Worm (Caenorhabditis elegans) whole organism, late embryonic: ENCODE measurements around the gene srh-290.

Source experiments
- T23F11.4 ChIP-seq: fragments of 200-800 bp; sonication (Bioruptor generic); optimal IDR thresholded peaks from 2 replicates; lab custom pipeline; 2018; ENCODE audit warnings: mild to moderate bottlenecking, missing genetic modification characterization, missing compliant biosample characterization
- ceh-9 ChIP-seq: sonication (generic microtip); optimal IDR thresholded peaks from 2 replicates; lab custom pipeline; 2016; ENCODE audit warnings: mild to moderate bottlenecking, missing genetic modification characterization, inconsistent platforms, missing compliant biosample characterization
- lim-6 ChIP-seq: sonication (generic microtip); optimal IDR thresholded peaks from 2 replicates; lab custom pipeline; 2016; ENCODE audit warnings: missing genetic modification characterization, missing compliant biosample characterization
- nhr-232 ChIP-seq: sonication (generic microtip); optimal IDR thresholded peaks from 2 replicates; lab custom pipeline; 2016; ENCODE audit warnings: missing genetic modification characterization, missing compliant biosample characterization
- odd-2 ChIP-seq: sonication (generic microtip); optimal IDR thresholded peaks from 2 replicates; lab custom pipeline; 2017; ENCODE audit warnings: antibody characterized with exemption, mild to moderate bottlenecking, missing genetic modification characterization, missing compliant biosample characterization
- pag-3 ChIP-seq: sonication (generic microtip); optimal IDR thresholded peaks from 2 replicates; lab custom pipeline; 2016; ENCODE audit warnings: missing compliant biosample characterization, missing genetic modification characterization, borderline replicate concordance
- pha-4 ChIP-seq: fragments of 150-350 bp; optimal IDR thresholded peaks from 2 replicates; lab custom pipeline; 2018; ENCODE audit warnings: missing biosample characterization, missing genetic modification reagents, missing genetic modification characterization
- ref-2 ChIP-seq: sonication (generic microtip); optimal IDR thresholded peaks from 2 replicates; lab custom pipeline; 2016; ENCODE audit warnings: missing genetic modification characterization, missing compliant biosample characterization
- rnt-1 ChIP-seq: sonication (generic microtip); optimal IDR thresholded peaks from 2 replicates; lab custom pipeline; 2016; ENCODE audit warnings: missing genetic modification characterization, missing compliant biosample characterization

DNA sequence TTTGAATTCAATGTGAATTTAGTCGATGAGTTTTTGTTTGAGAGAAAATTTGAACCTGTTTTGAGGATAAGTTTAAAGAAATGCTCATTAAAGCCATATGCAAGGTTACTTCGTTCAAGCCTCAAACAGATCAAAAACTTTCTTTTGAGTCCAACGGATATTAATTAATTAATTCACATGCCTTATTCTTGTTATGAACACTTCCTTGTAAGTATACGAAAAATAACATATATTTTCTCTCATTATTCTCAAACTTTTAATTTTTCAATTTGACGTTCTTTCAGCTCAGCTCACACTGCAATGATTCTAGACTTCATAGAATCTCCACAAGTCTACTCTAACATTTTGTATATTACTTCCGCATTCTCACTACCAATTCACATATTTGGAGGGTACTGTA is 38.0 kb downstream of the srh-290 start, which contains the start of gene srh-304:
- TF ChIP-seq ceh-9 (tag; lab: Kevin White, UChicago) (no peak), lim-6 (tag; lab: Kevin White, UChicago) (no peak), rnt-1 (tag; lab: Kevin White, UChicago) (no peak), pag-3 (tag; lab: Kevin White, UChicago) (no peak), T23F11.4 (GFP tag; lab: Kevin White, UChicago) (no peak), pha-4 (no peak), ref-2 (tag; lab: Kevin White, UChicago) (no peak), odd-2 (tag; lab: Kevin White, UChicago) (no peak), nhr-232 (tag; lab: Kevin White, UChicago) (no peak)
